Worm (Caenorhabditis elegans) whole organism, L2 larva: ENCODE results near the gene arf-1.

Source experiments
- C34F6.9 ChIP-seq: fragments of 150-350 bp; optimal IDR thresholded peaks from 2 replicates; lab custom pipeline; 2014; ENCODE audit warnings: missing biosample characterization, missing genetic modification characterization
- Y55F3AM.14 ChIP-seq: fragments of 200-800 bp; sonication (Bioruptor generic); optimal IDR thresholded peaks from 2 replicates; lab custom pipeline; 2018; ENCODE audit warnings: mild to moderate bottlenecking, missing genetic modification characterization, missing compliant biosample characterization
- crh-2 ChIP-seq: sonication (generic microtip); optimal IDR thresholded peaks from 2 replicates; lab custom pipeline; 2017; ENCODE audit warnings: missing biosample characterization, missing genetic modification characterization
- lsy-2 ChIP-seq, 2 experiments: fragments of 150-350 bp in 1 of 2; sonication (generic microtip) in 1 of 2; optimal IDR thresholded peaks; 2 replicates each; lab custom pipeline; 2014 to 2017; ENCODE audit warnings: missing biosample characterization in 2 of 2, missing genetic modification characterization in 2 of 2
- nhr-11 ChIP-seq: fragments of 150-350 bp; optimal IDR thresholded peaks from 2 replicates; lab custom pipeline; 2014; ENCODE audit warnings: missing biosample characterization, missing genetic modification characterization
- nhr-12 ChIP-seq: fragments of 150-350 bp; optimal IDR thresholded peaks from 2 replicates; lab custom pipeline; 2014; ENCODE audit warnings: missing biosample characterization, missing genetic modification characterization
- nhr-21 ChIP-seq: fragments of 150-350 bp; optimal IDR thresholded peaks from 2 replicates; lab custom pipeline; 2014; ENCODE audit warnings: missing biosample characterization, missing genetic modification characterization
- nhr-23 ChIP-seq: fragments of 150-350 bp; optimal IDR thresholded peaks from 2 replicates; lab custom pipeline; 2014; ENCODE audit warnings: missing biosample characterization, missing genetic modification reagents, missing genetic modification characterization
- nhr-77 ChIP-seq: fragments of 150-350 bp; optimal IDR thresholded peaks from 2 replicates; lab custom pipeline; 2014; ENCODE audit warnings: missing biosample characterization, missing genetic modification characterization
- sem-4 ChIP-seq: fragments of 150-350 bp; optimal IDR thresholded peaks from 2 replicates; lab custom pipeline; 2014; ENCODE audit warnings: missing biosample characterization, missing genetic modification reagents, missing genetic modification characterization
- sma-3 ChIP-seq: sonication (generic microtip); optimal IDR thresholded peaks from 2 replicates; lab custom pipeline; 2016; ENCODE audit warnings: missing genetic modification reagents, missing genetic modification characterization, missing compliant biosample characterization
- sma-9 ChIP-seq, 2 experiments: fragments of 150-350 bp in 1 of 2; sonication (generic microtip) in 1 of 2; optimal IDR thresholded peaks; 2 replicates each; lab custom pipeline; 2014 to 2016; ENCODE audit warnings: missing genetic modification characterization in 2 of 2, mild to moderate bottlenecking in 1 of 2, missing biosample characterization in 1 of 2, missing compliant biosample characterization in 1 of 2, missing genetic modification reagents in 1 of 2, moderate library complexity in 1 of 2
- unc-55 ChIP-seq: fragments of 150-350 bp; sonication (generic microtip); optimal IDR thresholded peaks from 3 replicates; lab custom pipeline; 2014; ENCODE audit warnings: missing biosample characterization, missing genetic modification reagents, missing genetic modification characterization
- ztf-1 ChIP-seq: fragments of 200-800 bp; sonication (Bioruptor generic); conservative IDR thresholded peaks from 2 replicates; pipeline ENCODE4 v1.3.6; 2022; ENCODE audit warnings: missing genetic modification characterization, missing compliant biosample characterization
- ztf-11 ChIP-seq: sonication (generic microtip); optimal IDR thresholded peaks from 2 replicates; lab custom pipeline; 2017; ENCODE audit warnings: missing biosample characterization, missing genetic modification characterization

The arf-1 gene

ce11 chrIII:5760721-5761120, 46.0 kb downstream of the arf-1 start:
- TF ChIP-seq nhr-23 (tag; lab: Kevin White, UChicago) (no peak), C34F6.9 (tag; lab: Kevin White, UChicago) (peak; percentile 2), unc-55 (GFP tag; lab: Kevin White, UChicago) (peak; percentile 32), sem-4 (peak; percentile 36)

ce11 chrIII:5761886-5762285, 47.2 kb downstream of the arf-1 start:
- TF ChIP-seq crh-2 (tag; lab: Kevin White, UChicago) (no peak), sma-3 (peak; percentile 2), Y55F3AM.14 (GFP tag; lab: Kevin White, UChicago) (no peak), nhr-12 (tag; lab: Kevin White, UChicago) (no peak), ztf-1 (GFP tag; lab: Robert Waterston, UW) (no peak), nhr-77 (no peak)

- peak in 1 of 2 experiments; percentile 32 for TF ChIP-seq lsy-2 (tag; optimal IDR thresholded peaks at IDR 0.05; lab: Kevin White, UChicago)
- no peak for TF ChIP-seq ztf-11 (tag; lab: Kevin White, UChicago)
- peak; percentile 22 for TF ChIP-seq nhr-21 (tag; lab: Kevin White, UChicago)
- peak; percentile 14 for TF ChIP-seq sma-9 (GFP tag; optimal IDR thresholded peaks at IDR 0.05; lab: Kevin White, UChicago)
- no peak for TF ChIP-seq sma-9 (tag; optimal IDR thresholded peaks at IDR 0.05; lab: Kevin White, UChicago)
- TF ChIP-seq nhr-11 = no peak
- TF ChIP-seq C34F6.9 (tag; lab: Kevin White, UChicago) = peak; percentile 1
- TF ChIP-seq nhr-77 = no peak
- TF ChIP-seq unc-55 (GFP tag; lab: Kevin White, UChicago) = peak; percentile 49
Observed at ce11 chrIII:5763988-5764387, 49.3 kb downstream of the arf-1 start.
